Worm (Caenorhabditis elegans) whole organism, L4 larva: ENCODE results near the gene best-19.
A peak's percentile ranks its signal among the peaks of the same experiment; 100 is the strongest.

ENCODE experiments used
- F26F4.8 ChIP-seq: fragments of 200-800 bp; sonication (Bioruptor generic); conservative IDR thresholded peaks from 2 replicates; pipeline ENCODE4 v1.3.6; 2022; ENCODE audit warnings: missing genetic modification characterization, missing compliant biosample characterization
- T26A8.4 ChIP-seq: fragments of 200-800 bp; sonication (Bioruptor generic); IDR thresholded peaks from 2 replicates; pipeline ENCODE4 v1.3.6; 2022; ENCODE audit warnings: missing genetic modification characterization, missing compliant biosample characterization
- Y75B8A.6 ChIP-seq: fragments of 200-800 bp; sonication (Bioruptor generic); IDR thresholded peaks from 2 replicates; pipeline ENCODE4 v1.3.6; 2022; ENCODE audit warnings: missing genetic modification reagents, missing genetic modification characterization, missing compliant biosample characterization
- aha-1 ChIP-seq: fragments of 150-350 bp; peaks from one replicate; lab custom pipeline; 2014; ENCODE audit warnings: missing biosample characterization, missing genetic modification characterization
- ama-1 ChIP-seq: fragments of 150-350 bp; optimal IDR thresholded peaks from 2 replicates; lab custom pipeline; 2014; ENCODE audit warnings: inconsistent platforms, mixed read lengths
- daf-16 ChIP-seq, 3 experiments: sonication (generic microtip); optimal IDR thresholded peaks; 2 replicates each; lab custom pipeline; 2016 to 2017; ENCODE audit warnings: missing genetic modification characterization in 3 of 3, missing genetic modification reagents in 3 of 3, mild to moderate bottlenecking in 2 of 3, missing compliant biosample characterization in 2 of 3, missing biosample characterization in 1 of 3, moderate library complexity in 1 of 3
- dmd-6 ChIP-seq: fragments of 200-800 bp; sonication (Bioruptor generic); IDR thresholded peaks from 2 replicates; pipeline ENCODE4 v1.3.6; 2022; ENCODE audit warnings: missing genetic modification reagents, missing genetic modification characterization, missing compliant biosample characterization
- dmd-9 ChIP-seq: fragments of 200-800 bp; sonication (Bioruptor generic); IDR thresholded peaks from 2 replicates; pipeline ENCODE4 v1.3.6; 2022; ENCODE audit warnings: missing genetic modification reagents, missing genetic modification characterization, missing compliant biosample characterization
- duxl-1 ChIP-seq: sonication (generic microtip); optimal IDR thresholded peaks from 2 replicates; lab custom pipeline; 2016; ENCODE audit warnings: mild to moderate bottlenecking, missing genetic modification characterization, moderate library complexity, missing compliant biosample characterization; ENCODE audit not compliant: poor library complexity
- dve-1 ChIP-seq: sonication (generic microtip); optimal IDR thresholded peaks from 2 replicates; lab custom pipeline; 2017; ENCODE audit warnings: antibody characterized with exemption, mild to moderate bottlenecking, missing genetic modification characterization, missing compliant biosample characterization; ENCODE audit not compliant: insufficient read depth
- hlh-11 ChIP-seq: fragments of 200-800 bp; sonication (Bioruptor generic); optimal IDR thresholded peaks from 2 replicates; lab custom pipeline; 2018; ENCODE audit warnings: mild to moderate bottlenecking, missing genetic modification characterization, missing compliant biosample characterization
- hlh-30 ChIP-seq: sonication (generic microtip); optimal IDR thresholded peaks from 2 replicates; lab custom pipeline; 2017; ENCODE audit warnings: antibody characterized with exemption, mild to moderate bottlenecking, missing genetic modification characterization, missing compliant biosample characterization; ENCODE audit not compliant: insufficient read depth
- jun-1 ChIP-seq: fragments of 150-350 bp; optimal IDR thresholded peaks from 2 replicates; lab custom pipeline; 2014; ENCODE audit warnings: missing biosample characterization, missing genetic modification reagents, missing genetic modification characterization
- lin-1 ChIP-seq: fragments of 200-800 bp; sonication (Bioruptor generic); IDR thresholded peaks from 2 replicates; pipeline ENCODE4 v1.3.6; 2022; ENCODE audit warnings: missing genetic modification reagents, missing genetic modification characterization, missing compliant biosample characterization
- lin-29 ChIP-seq: fragments of 200-800 bp; sonication (Bioruptor generic); IDR thresholded peaks from 2 replicates; pipeline ENCODE4 v1.3.6; 2022; ENCODE audit warnings: missing genetic modification reagents, missing genetic modification characterization, missing compliant biosample characterization
- lsy-2 ChIP-seq, 2 experiments: fragments of 150-350 bp in 1 of 2; sonication (generic microtip) in 1 of 2; optimal IDR thresholded peaks; 2 replicates each; lab custom pipeline; 2014 to 2017; ENCODE audit warnings: missing biosample characterization in 2 of 2, missing genetic modification characterization in 2 of 2
- mdl-1 ChIP-seq, 2 experiments: fragments of 150-350 bp in 1 of 2; sonication (generic microtip) in 1 of 2; optimal IDR thresholded peaks; 2 replicates each; lab custom pipeline; 2014 to 2017; ENCODE audit warnings: missing biosample characterization in 2 of 2, missing genetic modification characterization in 2 of 2
- mep-1 ChIP-seq: fragments of 150-350 bp; sonication (generic microtip); optimal IDR thresholded peaks from 3 replicates; lab custom pipeline; 2014; ENCODE audit warnings: missing biosample characterization, missing genetic modification characterization
- mes-2 ChIP-seq: sonication (generic microtip); optimal IDR thresholded peaks from 2 replicates; lab custom pipeline; 2016; ENCODE audit warnings: missing genotype, mild to moderate bottlenecking, missing genetic modification characterization, missing compliant biosample characterization; ENCODE audit not compliant: poor library complexity, severe bottlenecking
- mxl-3 ChIP-seq: fragments of 200-800 bp; sonication (Bioruptor generic); optimal IDR thresholded peaks from 2 replicates; lab custom pipeline; 2018; ENCODE audit warnings: mild to moderate bottlenecking, missing genetic modification characterization, missing compliant biosample characterization
- nhr-102 ChIP-seq: sonication (generic microtip); optimal IDR thresholded peaks from 2 replicates; lab custom pipeline; 2016; ENCODE audit warnings: mild to moderate bottlenecking, missing genetic modification characterization, moderate library complexity, missing compliant biosample characterization
- nhr-111 ChIP-seq: fragments of 200-800 bp; sonication (Bioruptor generic); optimal IDR thresholded peaks from 2 replicates; lab custom pipeline; 2018; ENCODE audit warnings: mild to moderate bottlenecking, missing genetic modification characterization, missing compliant biosample characterization
- nhr-237 ChIP-seq: sonication (generic microtip); optimal IDR thresholded peaks from 2 replicates; lab custom pipeline; 2017; ENCODE audit warnings: missing biosample characterization, missing genetic modification characterization
- nhr-25 ChIP-seq: sonication (generic microtip); optimal IDR thresholded peaks from 2 replicates; lab custom pipeline; 2017; ENCODE audit warnings: missing genetic modification characterization, mild to moderate bottlenecking, missing compliant biosample characterization, antibody characterized with exemption, moderate library complexity, borderline replicate concordance; ENCODE audit not compliant: insufficient read depth
- nhr-28 ChIP-seq: fragments of 150-350 bp; optimal IDR thresholded peaks from 2 replicates; lab custom pipeline; 2014; ENCODE audit warnings: missing biosample characterization, missing genetic modification characterization
- nhr-48 ChIP-seq: sonication (generic microtip); optimal IDR thresholded peaks from 2 replicates; lab custom pipeline; 2016; ENCODE audit warnings: mild to moderate bottlenecking, missing genetic modification characterization, missing compliant biosample characterization
- nhr-77 ChIP-seq: fragments of 150-350 bp; optimal IDR thresholded peaks from 2 replicates; lab custom pipeline; 2014; ENCODE audit warnings: missing biosample characterization, missing genetic modification characterization
- php-3 ChIP-seq: fragments of 200-800 bp; sonication (Bioruptor generic); IDR thresholded peaks from 2 replicates; pipeline ENCODE4 v1.3.6; 2022; ENCODE audit warnings: missing genetic modification reagents, missing genetic modification characterization, missing compliant biosample characterization
- pqm-1 ChIP-seq: sonication (generic microtip); optimal IDR thresholded peaks from 2 replicates; lab custom pipeline; 2017; ENCODE audit warnings: missing biosample characterization, missing genetic modification characterization
- spr-3 ChIP-seq: fragments of 200-800 bp; sonication (Bioruptor generic); optimal IDR thresholded peaks from 2 replicates; lab custom pipeline; 2018; ENCODE audit warnings: mild to moderate bottlenecking, missing genetic modification characterization, missing compliant biosample characterization
- tag-97 ChIP-seq: fragments of 200-800 bp; sonication (Bioruptor generic); IDR thresholded peaks from 2 replicates; pipeline ENCODE4 v1.3.6; 2022; ENCODE audit warnings: missing genetic modification characterization, missing compliant biosample characterization
- tra-1 ChIP-seq: fragments of 200-800 bp; sonication (Bioruptor generic); IDR thresholded peaks from 2 replicates; pipeline ENCODE4 v1.3.6; 2022; ENCODE audit warnings: missing genetic modification reagents, missing genetic modification characterization, missing compliant biosample characterization
- unc-39 ChIP-seq: sonication (generic microtip); optimal IDR thresholded peaks from 2 replicates; lab custom pipeline; 2017; ENCODE audit warnings: missing biosample characterization, missing genetic modification characterization
- unc-62 ChIP-seq, 3 experiments: fragments of 150-350 bp in 1 of 3; sonication (generic microtip); optimal IDR thresholded peaks in 2 of 3; peaks in 1 of 3; 1 replicate in 1 of 3; 2 replicates in 2 of 3; lab custom pipeline; 2014 to 2017; ENCODE audit warnings: missing biosample characterization in 3 of 3, missing genetic modification characterization in 3 of 3, missing genetic modification reagents in 3 of 3, missing genotype in 1 of 3

The best-19 gene

ce11 chrIV:300307-300706 is 16.9 kb downstream of the best-19 start (continued):
- TF ChIP-seq tag-97 (GFP tag; lab: Robert Waterston, UW) (no peak), nhr-28 (tag; lab: Kevin White, UChicago) (peak; percentile 67), T26A8.4 (no peak), mes-2 (tag; lab: Kevin White, UChicago) (no peak), nhr-102 (no peak), hlh-11 (tag; lab: Kevin White, UChicago) (peak; percentile 45), nhr-237 (tag; lab: Kevin White, UChicago) (no peak), hlh-30 (tag; lab: Kevin White, UChicago) (peak; percentile 36)

DNA sequence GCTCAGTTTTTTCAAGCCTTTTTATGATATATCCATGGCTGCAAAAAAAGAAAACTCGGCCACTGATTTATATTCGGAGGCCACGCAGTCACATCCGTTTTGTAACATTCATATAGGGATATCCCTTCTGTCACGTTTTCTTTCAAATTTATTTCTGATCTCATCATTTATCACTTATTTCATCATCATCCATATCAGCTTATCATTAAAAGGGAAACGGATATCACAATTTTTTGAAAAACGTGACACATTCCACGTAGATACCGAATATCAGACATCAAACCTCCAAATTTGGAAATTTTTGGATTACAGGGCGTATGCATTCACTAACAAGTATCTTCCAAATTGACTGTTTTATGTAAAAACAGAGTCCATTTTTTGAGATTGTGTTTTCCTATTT is 19.3 kb downstream of the best-19 start:
- no peak for TF ChIP-seq pqm-1 (tag; lab: Kevin White, UChicago)
- TF ChIP-seq hlh-11 (tag; lab: Kevin White, UChicago): peak; percentile 28
- peak; percentile 17 to 67 for TF ChIP-seq mdl-1 (tag; optimal IDR thresholded peaks at IDR 0.05; lab: Kevin White, UChicago)
- peak; percentile 70 for TF ChIP-seq hlh-30 (tag; lab: Kevin White, UChicago)
- no peak for TF ChIP-seq nhr-25 (tag; lab: Kevin White, UChicago)
- peak; percentile 40 for TF ChIP-seq nhr-28 (tag; lab: Kevin White, UChicago)
- TF ChIP-seq nhr-237 (tag; lab: Kevin White, UChicago): no peak
- peak in 1 of 2 experiments; percentile 8 for TF ChIP-seq lsy-2 (tag; optimal IDR thresholded peaks at IDR 0.05; lab: Kevin White, UChicago)
- peak; percentile 33 for TF ChIP-seq mxl-3 (GFP tag; lab: Kevin White, UChicago)
- TF ChIP-seq duxl-1 (tag; lab: Kevin White, UChicago): no peak
- TF ChIP-seq unc-62 (GFP tag; optimal IDR thresholded peaks at IDR 0.05 in 1 of 2; lab: Kevin White, UChicago): peak in 1 of 2 experiments; percentile 85
- TF ChIP-seq unc-62 (tag; optimal IDR thresholded peaks at IDR 0.05; lab: Kevin White, UChicago): no peak
- TF ChIP-seq mes-2 (tag; lab: Kevin White, UChicago): no peak
- TF ChIP-seq spr-3 (GFP tag; lab: Kevin White, UChicago): no peak
- no peak for TF ChIP-seq lin-1 (GFP tag; lab: Robert Waterston, UW)

DNA sequence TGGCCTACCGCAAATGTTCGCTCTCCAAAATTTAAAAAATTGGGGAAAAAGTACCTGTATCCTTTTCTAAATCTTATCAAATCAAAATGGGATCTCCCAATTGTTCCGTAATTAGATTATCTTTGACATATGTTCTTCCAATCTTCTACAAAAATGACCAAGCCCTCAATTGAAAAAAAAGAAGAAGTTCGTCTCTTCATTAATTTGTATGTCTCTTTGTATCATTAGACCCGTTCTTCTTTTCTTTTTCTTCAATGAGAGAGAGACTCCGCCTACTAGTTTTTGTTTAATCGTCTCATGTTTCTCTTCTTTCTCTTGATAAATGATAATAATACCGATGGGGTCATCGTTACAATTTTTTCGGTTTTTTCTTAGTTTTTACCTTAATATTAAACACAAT is 19.8 kb downstream of the best-19 start:
- TF ChIP-seq dmd-6 (GFP tag; lab: Robert Waterston, UW) (0 out of 2 replicates have a peak, but pooled peaks have one; percentile 14), Y75B8A.6 (no peak), unc-62 (GFP tag; optimal IDR thresholded peaks at IDR 0.05 in 1 of 2; lab: Kevin White, UChicago) (peak in 1 of 2 experiments; percentile 67), unc-62 (tag; optimal IDR thresholded peaks at IDR 0.05; lab: Kevin White, UChicago) (no peak), nhr-237 (tag; lab: Kevin White, UChicago) (no peak), tra-1 (0 out of 2 replicates have a peak, but pooled peaks have one; percentile 20), aha-1 (peak; percentile 77), mep-1 (tag; lab: Kevin White, UChicago) (peak; percentile 4), nhr-48 (peak; percentile 11), dmd-9 (no peak), hlh-30 (tag; lab: Kevin White, UChicago) (peak; percentile 19)

- TF ChIP-seq duxl-1 (tag; lab: Kevin White, UChicago) (no peak), nhr-28 (tag; lab: Kevin White, UChicago) (peak; percentile 42), lin-29 (GFP tag; lab: Robert Waterston, UW) (no peak), F26F4.8 (GFP tag; lab: Robert Waterston, UW) (no peak), unc-39 (tag; lab: Kevin White, UChicago) (no peak), dve-1 (tag; lab: Kevin White, UChicago) (peak; percentile 52), jun-1 (tag; lab: Kevin White, UChicago) (no peak), pqm-1 (tag; lab: Kevin White, UChicago) (peak; percentile 22), nhr-111 (GFP tag; lab: Kevin White, UChicago) (no peak), daf-16 (GFP tag; optimal IDR thresholded peaks at IDR 0.05; lab: Kevin White, UChicago) (no peak), daf-16 (tag; optimal IDR thresholded peaks at IDR 0.05; lab: Kevin White, UChicago) (peak; percentile 28), dmd-9 (no peak), nhr-77 (tag; lab: Kevin White, UChicago) (peak; percentile 22), ama-1 (lab: Kevin White, UChicago) (no peak), php-3 (GFP tag; lab: Robert Waterston, UW) (peak; percentile 89)
These were observed 21.7 kb downstream of the best-19 start for ce11 chrIV:305101-305500.
